Worm (Caenorhabditis elegans) whole organism, L2 larva: Measurements from ENCODE around the gene clc-20.

Experiments used
- C34F6.9 ChIP-seq: fragments of 150-350 bp; optimal IDR thresholded peaks from 2 replicates; lab custom pipeline; 2014; ENCODE audit warnings: missing biosample characterization, missing genetic modification characterization
- F13H6.1 ChIP-seq: sonication (generic microtip); optimal IDR thresholded peaks from 2 replicates; lab custom pipeline; 2016; ENCODE audit warnings: missing genetic modification characterization, missing compliant biosample characterization
- R02D3.7 ChIP-seq: fragments of 150-350 bp; optimal IDR thresholded peaks from 2 replicates; lab custom pipeline; 2014; ENCODE audit warnings: missing biosample characterization, missing genetic modification characterization
- ZK546.5 ChIP-seq: sonication (generic microtip); optimal IDR thresholded peaks from 2 replicates; lab custom pipeline; 2017; ENCODE audit warnings: missing biosample characterization, missing genetic modification characterization
- alr-1 ChIP-seq: fragments of 150-350 bp; optimal IDR thresholded peaks from 2 replicates; lab custom pipeline; 2014; ENCODE audit warnings: missing biosample characterization, missing genetic modification characterization
- aly-2 ChIP-seq: fragments of 150-350 bp; optimal IDR thresholded peaks from 2 replicates; lab custom pipeline; 2014; ENCODE audit warnings: missing biosample characterization, missing genetic modification characterization
- ama-1 ChIP-seq: fragments of 150-350 bp; optimal IDR thresholded peaks from 2 replicates; lab custom pipeline; 2018; ENCODE audit warnings: inconsistent platforms
- blmp-1 ChIP-seq: sonication (generic microtip); optimal IDR thresholded peaks from 2 replicates; lab custom pipeline; 2017; ENCODE audit warnings: missing genetic modification characterization, mild to moderate bottlenecking, missing compliant biosample characterization, antibody characterized with exemption, moderate library complexity; ENCODE audit not compliant: insufficient read depth
- ceh-16 ChIP-seq: fragments of 150-350 bp; optimal IDR thresholded peaks from 2 replicates; lab custom pipeline; 2014; ENCODE audit warnings: missing biosample characterization, missing genetic modification characterization
- ceh-82 ChIP-seq: fragments of 150-350 bp; optimal IDR thresholded peaks from 2 replicates; lab custom pipeline; 2014; ENCODE audit warnings: missing biosample characterization, missing genetic modification characterization
- crh-2 ChIP-seq: sonication (generic microtip); optimal IDR thresholded peaks from 2 replicates; lab custom pipeline; 2017; ENCODE audit warnings: missing biosample characterization, missing genetic modification characterization
- dmd-4 ChIP-seq: sonication (generic microtip); optimal IDR thresholded peaks from 2 replicates; lab custom pipeline; 2017; ENCODE audit warnings: missing biosample characterization, missing genetic modification characterization
- egl-27 ChIP-seq: sonication (generic microtip); optimal IDR thresholded peaks from 3 replicates; lab custom pipeline; 2017; ENCODE audit warnings: missing biosample characterization, missing genetic modification reagents, missing genetic modification characterization
- elt-1 ChIP-seq: fragments of 150-350 bp; optimal IDR thresholded peaks from 2 replicates; lab custom pipeline; 2014; ENCODE audit warnings: missing biosample characterization, missing genetic modification characterization
- elt-3 ChIP-seq: sonication (generic microtip); optimal IDR thresholded peaks from 2 replicates; lab custom pipeline; 2017; ENCODE audit warnings: missing biosample characterization, missing genetic modification characterization
- fos-1 ChIP-seq: fragments of 150-350 bp; optimal IDR thresholded peaks from 2 replicates; lab custom pipeline; 2014; ENCODE audit warnings: missing biosample characterization, missing genetic modification characterization
- gmeb-1 ChIP-seq: fragments of 150-350 bp; optimal IDR thresholded peaks from 2 replicates; lab custom pipeline; 2014; ENCODE audit warnings: missing biosample characterization, missing genetic modification characterization
- lin-11 ChIP-seq: fragments of 150-350 bp; sonication (generic microtip); optimal IDR thresholded peaks from 2 replicates; lab custom pipeline; 2014; ENCODE audit warnings: missing biosample characterization, missing genetic modification characterization, inconsistent platforms, mixed read lengths
- lin-13 ChIP-seq: fragments of 150-350 bp; optimal IDR thresholded peaks from 2 replicates; lab custom pipeline; 2014; ENCODE audit warnings: missing biosample characterization, missing genetic modification reagents, missing genetic modification characterization
- lin-39 ChIP-seq: fragments of 150-350 bp; optimal IDR thresholded peaks from 2 replicates; lab custom pipeline; 2014; ENCODE audit warnings: missing biosample characterization, missing genetic modification reagents, missing genetic modification characterization
- lsy-2 ChIP-seq, 2 experiments: fragments of 150-350 bp in 1 of 2; sonication (generic microtip) in 1 of 2; optimal IDR thresholded peaks; 2 replicates each; lab custom pipeline; 2014 to 2017; ENCODE audit warnings: missing biosample characterization in 2 of 2, missing genetic modification characterization in 2 of 2
- mab-5 ChIP-seq: fragments of 150-350 bp; optimal IDR thresholded peaks from 2 replicates; lab custom pipeline; 2014; ENCODE audit warnings: missing biosample characterization, missing genetic modification characterization
- mdl-1 ChIP-seq, 2 experiments: fragments of 150-350 bp in 1 of 2; sonication (generic microtip) in 1 of 2; optimal IDR thresholded peaks; 2 replicates each; lab custom pipeline; 2017; ENCODE audit warnings: missing biosample characterization in 2 of 2, missing genetic modification characterization in 2 of 2
- nhr-10 ChIP-seq: sonication (generic microtip); optimal IDR thresholded peaks from 2 replicates; lab custom pipeline; 2017; ENCODE audit warnings: missing biosample characterization, missing genetic modification characterization
- nhr-11 ChIP-seq: fragments of 150-350 bp; optimal IDR thresholded peaks from 2 replicates; lab custom pipeline; 2014; ENCODE audit warnings: missing biosample characterization, missing genetic modification characterization
- nhr-12 ChIP-seq: fragments of 150-350 bp; optimal IDR thresholded peaks from 2 replicates; lab custom pipeline; 2014; ENCODE audit warnings: missing biosample characterization, missing genetic modification characterization
- nhr-129 ChIP-seq: fragments of 150-350 bp; optimal IDR thresholded peaks from 2 replicates; lab custom pipeline; 2014; ENCODE audit warnings: missing biosample characterization, missing genetic modification characterization
- nhr-21 ChIP-seq: fragments of 150-350 bp; optimal IDR thresholded peaks from 2 replicates; lab custom pipeline; 2014; ENCODE audit warnings: missing biosample characterization, missing genetic modification characterization
- nhr-23 ChIP-seq: fragments of 150-350 bp; optimal IDR thresholded peaks from 2 replicates; lab custom pipeline; 2014; ENCODE audit warnings: missing biosample characterization, missing genetic modification reagents, missing genetic modification characterization
- nhr-237 ChIP-seq: fragments of 150-350 bp; optimal IDR thresholded peaks from 2 replicates; lab custom pipeline; 2014; ENCODE audit warnings: missing biosample characterization, missing genetic modification characterization
- nhr-25 ChIP-seq: fragments of 150-350 bp; sonication (generic microtip); optimal IDR thresholded peaks from 3 replicates; lab custom pipeline; 2014; ENCODE audit warnings: missing biosample characterization, missing genetic modification characterization
- nhr-6 ChIP-seq: fragments of 150-350 bp; optimal IDR thresholded peaks from 2 replicates; lab custom pipeline; 2014; ENCODE audit warnings: missing biosample characterization, missing genetic modification characterization
- nhr-77 ChIP-seq: fragments of 150-350 bp; optimal IDR thresholded peaks from 2 replicates; lab custom pipeline; 2014; ENCODE audit warnings: missing biosample characterization, missing genetic modification characterization
- peb-1 ChIP-seq: fragments of 150-350 bp; optimal IDR thresholded peaks from 2 replicates; lab custom pipeline; 2014; ENCODE audit warnings: missing biosample characterization, missing genetic modification characterization
- sem-4 ChIP-seq: fragments of 150-350 bp; optimal IDR thresholded peaks from 2 replicates; lab custom pipeline; 2014; ENCODE audit warnings: missing biosample characterization, missing genetic modification reagents, missing genetic modification characterization
- skn-1 ChIP-seq: sonication (generic microtip); optimal IDR thresholded peaks from 2 replicates; lab custom pipeline; 2017; ENCODE audit warnings: missing biosample characterization, missing genetic modification characterization
- sma-3 ChIP-seq: sonication (generic microtip); optimal IDR thresholded peaks from 2 replicates; lab custom pipeline; 2016; ENCODE audit warnings: missing genetic modification reagents, missing genetic modification characterization, missing compliant biosample characterization
- sma-9 ChIP-seq, 2 experiments: fragments of 150-350 bp in 1 of 2; sonication (generic microtip) in 1 of 2; optimal IDR thresholded peaks; 2 replicates each; lab custom pipeline; 2014 to 2016; ENCODE audit warnings: missing genetic modification characterization in 2 of 2, mild to moderate bottlenecking in 1 of 2, missing biosample characterization in 1 of 2, missing compliant biosample characterization in 1 of 2, missing genetic modification reagents in 1 of 2, moderate library complexity in 1 of 2
- snpc-4 ChIP-seq: fragments of 150-350 bp; optimal IDR thresholded peaks from 2 replicates; lab custom pipeline; 2014; ENCODE audit warnings: missing biosample characterization, missing genetic modification characterization
- unc-39 ChIP-seq: fragments of 150-350 bp; optimal IDR thresholded peaks from 2 replicates; lab custom pipeline; 2014; ENCODE audit warnings: missing biosample characterization, missing genetic modification characterization
- unc-55 ChIP-seq: fragments of 150-350 bp; sonication (generic microtip); optimal IDR thresholded peaks from 3 replicates; lab custom pipeline; 2014; ENCODE audit warnings: missing biosample characterization, missing genetic modification reagents, missing genetic modification characterization
- unc-62 ChIP-seq: fragments of 150-350 bp; optimal IDR thresholded peaks from 2 replicates; lab custom pipeline; 2014; ENCODE audit warnings: missing biosample characterization, missing genetic modification reagents, missing genetic modification characterization
- zag-1 ChIP-seq: fragments of 150-350 bp; optimal IDR thresholded peaks from 2 replicates; lab custom pipeline; 2014; ENCODE audit warnings: missing biosample characterization, missing genetic modification characterization
- ztf-1 ChIP-seq: fragments of 200-800 bp; sonication (Bioruptor generic); conservative IDR thresholded peaks from 2 replicates; pipeline ENCODE4 v1.3.6; 2022; ENCODE audit warnings: missing genetic modification characterization, missing compliant biosample characterization
- ztf-11 ChIP-seq: sonication (generic microtip); optimal IDR thresholded peaks from 2 replicates; lab custom pipeline; 2017; ENCODE audit warnings: missing biosample characterization, missing genetic modification characterization

clc-20 gene

ce11 chrIII:872373-872772 is at the start of gene clc-20, which contains the start of gene T24C4.3:
Gene clc-20, plus strand, starts transcription at chrIII:872583.
Gene T24C4.3, minus strand, starts transcription at chrIII:872473.
- TF ChIP-seq sma-9 (GFP tag; optimal IDR thresholded peaks at IDR 0.05; lab: Kevin White, UChicago) (no peak), sma-9 (tag; optimal IDR thresholded peaks at IDR 0.05; lab: Kevin White, UChicago) (no peak), aly-2 (tag; lab: Kevin White, UChicago) (no peak), F13H6.1 (tag; lab: Kevin White, UChicago) (no peak), ztf-11 (tag; lab: Kevin White, UChicago) (no peak)

- TF ChIP-seq nhr-21 = no peak
- TF ChIP-seq mab-5 (tag; lab: Kevin White, UChicago) = no peak
- TF ChIP-seq skn-1 = no peak
- no peak for TF ChIP-seq nhr-10
- no peak for TF ChIP-seq ceh-82 (tag; lab: Kevin White, UChicago)
- TF ChIP-seq lin-39 = no peak
- TF ChIP-seq fos-1 (tag; lab: Kevin White, UChicago) = no peak
- TF ChIP-seq lin-13 = no peak
- TF ChIP-seq peb-1 (tag; lab: Kevin White, UChicago) = no peak
- TF ChIP-seq, all 48 proteins: peak for 0
Observed at ce11 chrIII:825256-825655, 47.1 kb upstream of the clc-20 start.

- no peak for TF ChIP-seq alr-1
- peak; percentile 32 for TF ChIP-seq fos-1 (tag; lab: Kevin White, UChicago)
Observed at ce11 chrIII:831961-832360, 40.4 kb upstream of the clc-20 start, which contains the start of gene ceeh-1. Gene ceeh-1, minus strand, starts transcription at chrIII:832277.

ce11 chrIII:832855-833504 is 39.4 kb upstream of the clc-20 start, which contains the start of gene zip-2:
Gene zip-2, plus strand, starts transcription at chrIII:832982.
- TF ChIP-seq ztf-1 = no peak
- peak; percentile 18 for TF ChIP-seq C34F6.9
- TF ChIP-seq unc-39 (tag; lab: Kevin White, UChicago) = no peak
- TF ChIP-seq unc-55 (GFP tag; lab: Kevin White, UChicago) = no peak
- TF ChIP-seq ceh-82 (tag; lab: Kevin White, UChicago) = no peak
- TF ChIP-seq crh-2 (tag; lab: Kevin White, UChicago) = peak; percentile 76
- no peak for TF ChIP-seq skn-1
- no peak for TF ChIP-seq ceh-16 (tag; lab: Kevin White, UChicago)
- no peak for TF ChIP-seq nhr-11 (tag; lab: Kevin White, UChicago)
- TF ChIP-seq elt-3 (tag; lab: Kevin White, UChicago) = no peak
- TF ChIP-seq mab-5 (tag; lab: Kevin White, UChicago) = no peak
- TF ChIP-seq egl-27 (tag; lab: Kevin White, UChicago) = no peak
- TF ChIP-seq lsy-2 (tag; optimal IDR thresholded peaks at IDR 0.05; lab: Kevin White, UChicago) = no peak
- peak; percentile 95 for TF ChIP-seq fos-1 (tag; lab: Kevin White, UChicago)
- no peak for TF ChIP-seq sem-4 (tag; lab: Kevin White, UChicago)
- peak; percentile 16 for TF ChIP-seq nhr-25
- no peak for TF ChIP-seq snpc-4 (tag; lab: Kevin White, UChicago)
- peak; percentile 49 for TF ChIP-seq gmeb-1
- no peak for TF ChIP-seq dmd-4 (tag; lab: Kevin White, UChicago)
- TF ChIP-seq nhr-6 (tag; lab: Kevin White, UChicago) = no peak
- no peak for TF ChIP-seq peb-1 (tag; lab: Kevin White, UChicago)
- no peak for TF ChIP-seq alr-1
- TF ChIP-seq lin-11 (tag; lab: Kevin White, UChicago) = no peak
- peak; percentile 4 for TF ChIP-seq lin-13
- no peak for TF ChIP-seq ZK546.5
- TF ChIP-seq zag-1 (tag; lab: Kevin White, UChicago) = no peak
- TF ChIP-seq nhr-12 = no peak
- peak; percentile 11 for TF ChIP-seq sma-3 (GFP tag; lab: Kevin White, UChicago)
- TF ChIP-seq ama-1 = peak; percentile 2
- peak; percentile 45 for TF ChIP-seq nhr-21
- TF ChIP-seq elt-1 (tag; lab: Kevin White, UChicago) = no peak
- no peak for TF ChIP-seq R02D3.7 (tag; lab: Kevin White, UChicago)
- no peak for TF ChIP-seq lin-39
- no peak for TF ChIP-seq F13H6.1 (tag; lab: Kevin White, UChicago)
- no peak for TF ChIP-seq blmp-1 (tag; lab: Kevin White, UChicago)
- TF ChIP-seq nhr-129 (tag; lab: Kevin White, UChicago) = peak; percentile 88
- no peak for TF ChIP-seq nhr-77 (tag; lab: Kevin White, UChicago)
- no peak for TF ChIP-seq nhr-23
- TF ChIP-seq nhr-237 (tag; lab: Kevin White, UChicago) = no peak
- TF ChIP-seq sma-9 (GFP tag; optimal IDR thresholded peaks at IDR 0.05; lab: Kevin White, UChicago) = peak; percentile 60
- TF ChIP-seq sma-9 (tag; optimal IDR thresholded peaks at IDR 0.05; lab: Kevin White, UChicago) = no peak
- TF ChIP-seq unc-62 = no peak
- no peak for TF ChIP-seq nhr-10
- TF ChIP-seq aly-2 (tag; lab: Kevin White, UChicago) = no peak
- no peak for TF ChIP-seq mdl-1 (tag; optimal IDR thresholded peaks at IDR 0.05; lab: Kevin White, UChicago)
- TF ChIP-seq, all 48 proteins: peak for 11
